Worm (Caenorhabditis elegans): ENCODE measurements around the gene nlp-49.

ce11 chrX:5877039-5877438 lies 27.4 kb upstream of the nlp-49 start:
- TF ChIP-seq B0310.2 (tag; optimal IDR thresholded peaks at IDR 0.05), result no peak
- TF ChIP-seq hnd-1 (tag; optimal IDR thresholded peaks at IDR 0.05), result no peak
- no peak for TF ChIP-seq tbx-37 (GFP tag; conservative IDR thresholded peaks at IDR 0.05)
- TF ChIP-seq sea-1 (GFP tag; conservative IDR thresholded peaks at IDR 0.05), result no peak
- TF ChIP-seq flt-1 (GFP tag; IDR thresholded peaks at IDR 0.05), result no peak
- no peak for TF ChIP-seq pes-1 (GFP tag; IDR thresholded peaks at IDR 0.05)
- no peak for TF ChIP-seq ama-1 (optimal IDR thresholded peaks at IDR 0.05)
- no peak for TF ChIP-seq ceh-13 (GFP tag; optimal IDR thresholded peaks at IDR 0.05)
- no peak for TF ChIP-seq tbx-11 (GFP tag; IDR thresholded peaks at IDR 0.05)
- TF ChIP-seq F13C5.2 (tag; optimal IDR thresholded peaks at IDR 0.05), result no peak
- no peak for TF ChIP-seq ets-7 (tag; optimal IDR thresholded peaks at IDR 0.05)
- no peak for TF ChIP-seq hmbx-1 (tag; optimal IDR thresholded peaks at IDR 0.05)

All from whole organism, early embryonic.